Worm (Caenorhabditis elegans) whole organism, late embryonic: ENCODE measurements around the gene citk-1.

Experiments
- C08G9.2 ChIP-seq: sonication (generic microtip); optimal IDR thresholded peaks from 2 replicates; lab custom pipeline; 2016; ENCODE audit warnings: mild to moderate bottlenecking, missing genetic modification characterization, moderate library complexity, missing compliant biosample characterization
- T23F11.4 ChIP-seq: fragments of 200-800 bp; sonication (Bioruptor generic); optimal IDR thresholded peaks from 2 replicates; lab custom pipeline; 2018; ENCODE audit warnings: mild to moderate bottlenecking, missing genetic modification characterization, missing compliant biosample characterization
- ahr-1 ChIP-seq: sonication (generic microtip); optimal IDR thresholded peaks from 2 replicates; lab custom pipeline; 2016; ENCODE audit warnings: missing genetic modification characterization, missing compliant biosample characterization
- ceh-18 ChIP-seq: sonication (generic microtip); optimal IDR thresholded peaks from 2 replicates; lab custom pipeline; 2016; ENCODE audit warnings: missing genetic modification characterization, missing compliant biosample characterization
- ceh-19 ChIP-seq: fragments of 200-800 bp; sonication (Bioruptor generic); optimal IDR thresholded peaks from 2 replicates; lab custom pipeline; 2018; ENCODE audit warnings: mild to moderate bottlenecking, missing genetic modification characterization, missing compliant biosample characterization
- ceh-2 ChIP-seq: sonication (generic microtip); optimal IDR thresholded peaks from 2 replicates; lab custom pipeline; 2016; ENCODE audit warnings: missing genotype, missing genetic modification characterization, missing compliant biosample characterization
- ceh-30 ChIP-seq: fragments of 150-350 bp; optimal IDR thresholded peaks from 2 replicates; lab custom pipeline; 2014; ENCODE audit warnings: missing biosample characterization, missing genetic modification characterization
- ceh-34 ChIP-seq: sonication (generic microtip); optimal IDR thresholded peaks from 2 replicates; lab custom pipeline; 2016; ENCODE audit warnings: mild to moderate bottlenecking, missing genetic modification characterization, missing compliant biosample characterization
- ceh-45 ChIP-seq: fragments of 200-800 bp; sonication (Bioruptor generic); IDR thresholded peaks from 2 replicates; pipeline ENCODE4 v1.3.6; 2022; ENCODE audit warnings: missing genetic modification reagents, missing genetic modification characterization, missing compliant biosample characterization
- ceh-48 ChIP-seq: sonication (generic microtip); optimal IDR thresholded peaks from 2 replicates; lab custom pipeline; 2016; ENCODE audit warnings: missing genetic modification characterization, inconsistent platforms, missing compliant biosample characterization
- ceh-9 ChIP-seq: sonication (generic microtip); optimal IDR thresholded peaks from 2 replicates; lab custom pipeline; 2016; ENCODE audit warnings: mild to moderate bottlenecking, missing genetic modification characterization, inconsistent platforms, missing compliant biosample characterization
- che-1 ChIP-seq: sonication (generic microtip); optimal IDR thresholded peaks from 2 replicates; lab custom pipeline; 2016; ENCODE audit warnings: mild to moderate bottlenecking, missing genetic modification characterization, missing compliant biosample characterization
- elt-2 ChIP-seq: sonication (generic microtip); optimal IDR thresholded peaks from 2 replicates; lab custom pipeline; 2016; ENCODE audit warnings: missing genetic modification reagents, missing genetic modification characterization, missing compliant biosample characterization
- elt-4 ChIP-seq: sonication (generic microtip); optimal IDR thresholded peaks from 2 replicates; lab custom pipeline; 2016; ENCODE audit warnings: missing genetic modification characterization, missing compliant biosample characterization
- ets-4 ChIP-seq: sonication (generic microtip); optimal IDR thresholded peaks from 2 replicates; lab custom pipeline; 2016; ENCODE audit warnings: missing genetic modification characterization, missing compliant biosample characterization
- fax-1 ChIP-seq: sonication (generic microtip); optimal IDR thresholded peaks from 2 replicates; lab custom pipeline; 2016; ENCODE audit warnings: missing genotype, missing genetic modification characterization, missing compliant biosample characterization
- hlh-15 ChIP-seq: sonication (generic microtip); optimal IDR thresholded peaks from 2 replicates; lab custom pipeline; 2016; ENCODE audit warnings: missing genetic modification characterization, missing compliant biosample characterization
- hlh-6 ChIP-seq: sonication (generic microtip); optimal IDR thresholded peaks from 2 replicates; lab custom pipeline; 2016; ENCODE audit warnings: missing genotype, missing genetic modification characterization, missing compliant biosample characterization
- mec-3 ChIP-seq: sonication (generic microtip); optimal IDR thresholded peaks from 2 replicates; lab custom pipeline; 2016; ENCODE audit warnings: borderline replicate concordance, missing genetic modification characterization, missing compliant biosample characterization
- nfya-1 ChIP-seq: sonication (generic microtip); optimal IDR thresholded peaks from 2 replicates; lab custom pipeline; 2017; ENCODE audit warnings: missing genetic modification characterization, mild to moderate bottlenecking, missing compliant biosample characterization, antibody characterized with exemption, moderate library complexity
- nhr-11 ChIP-seq: fragments of 150-350 bp; optimal IDR thresholded peaks from 2 replicates; lab custom pipeline; 2014; ENCODE audit warnings: missing biosample characterization, missing genetic modification characterization
- npax-4 ChIP-seq: sonication (generic microtip); optimal IDR thresholded peaks from 2 replicates; lab custom pipeline; 2016; ENCODE audit warnings: missing genetic modification characterization, missing compliant biosample characterization
- odd-2 ChIP-seq: sonication (generic microtip); optimal IDR thresholded peaks from 2 replicates; lab custom pipeline; 2017; ENCODE audit warnings: antibody characterized with exemption, mild to moderate bottlenecking, missing genetic modification characterization, missing compliant biosample characterization
- pag-3 ChIP-seq: sonication (generic microtip); optimal IDR thresholded peaks from 2 replicates; lab custom pipeline; 2016; ENCODE audit warnings: missing compliant biosample characterization, missing genetic modification characterization, borderline replicate concordance
- pat-9 ChIP-seq: fragments of 200-800 bp; sonication (Bioruptor generic); optimal IDR thresholded peaks from 2 replicates; lab custom pipeline; 2018; ENCODE audit warnings: mild to moderate bottlenecking, missing genetic modification characterization, moderate library complexity, missing compliant biosample characterization
- pha-2 ChIP-seq: sonication (generic microtip); optimal IDR thresholded peaks from 2 replicates; lab custom pipeline; 2017; ENCODE audit warnings: mild to moderate bottlenecking, missing genetic modification characterization, missing compliant biosample characterization
- pha-4 ChIP-seq: fragments of 150-350 bp; optimal IDR thresholded peaks from 2 replicates; lab custom pipeline; 2018; ENCODE audit warnings: missing biosample characterization, missing genetic modification reagents, missing genetic modification characterization
- pqm-1 ChIP-seq: sonication (generic microtip); optimal IDR thresholded peaks from 2 replicates; lab custom pipeline; 2016; ENCODE audit warnings: missing genetic modification characterization, missing compliant biosample characterization
- sdc-2 ChIP-seq: sonication (generic microtip); optimal IDR thresholded peaks from 2 replicates; lab custom pipeline; 2016; ENCODE audit warnings: missing genotype, missing genetic modification characterization, missing compliant biosample characterization
- syd-9 ChIP-seq: sonication (generic microtip); optimal IDR thresholded peaks from 2 replicates; lab custom pipeline; 2016; ENCODE audit warnings: mild to moderate bottlenecking, missing genetic modification characterization, moderate library complexity, missing compliant biosample characterization
- tbx-2 ChIP-seq: sonication (generic microtip); optimal IDR thresholded peaks from 2 replicates; lab custom pipeline; 2016; ENCODE audit warnings: missing genetic modification characterization, missing compliant biosample characterization
- tbx-7 ChIP-seq: sonication (generic microtip); optimal IDR thresholded peaks from 2 replicates; lab custom pipeline; 2016; ENCODE audit warnings: missing genotype, missing genetic modification characterization, missing compliant biosample characterization
- unc-3 ChIP-seq, 2 experiments: fragments of 200-800 bp in 1 of 2; sonication (Bioruptor generic) in 1 of 2; sonication (generic microtip) in 1 of 2; conservative IDR thresholded peaks in 1 of 2; optimal IDR thresholded peaks in 1 of 2; 2 replicates each; pipeline versions ENCODE4 v1.3.6 to Lab custom; 2016 to 2022; ENCODE audit warnings: missing compliant biosample characterization in 2 of 2, missing genetic modification characterization in 2 of 2, missing genetic modification reagents in 1 of 2
- unc-42 ChIP-seq: sonication (generic microtip); optimal IDR thresholded peaks from 2 replicates; lab custom pipeline; 2016; ENCODE audit warnings: missing genotype, missing genetic modification characterization, missing compliant biosample characterization
- unc-55 ChIP-seq: sonication (generic microtip); optimal IDR thresholded peaks from 2 replicates; lab custom pipeline; 2017; ENCODE audit warnings: missing biosample characterization, missing genetic modification reagents, missing genetic modification characterization
- unc-86 ChIP-seq: sonication (generic microtip); optimal IDR thresholded peaks from 2 replicates; lab custom pipeline; 2016; ENCODE audit warnings: missing genetic modification characterization, missing compliant biosample characterization
- zip-5 ChIP-seq: sonication (generic microtip); optimal IDR thresholded peaks from 2 replicates; lab custom pipeline; 2016; ENCODE audit warnings: missing genetic modification characterization, missing compliant biosample characterization

The citk-1 gene

DNA sequence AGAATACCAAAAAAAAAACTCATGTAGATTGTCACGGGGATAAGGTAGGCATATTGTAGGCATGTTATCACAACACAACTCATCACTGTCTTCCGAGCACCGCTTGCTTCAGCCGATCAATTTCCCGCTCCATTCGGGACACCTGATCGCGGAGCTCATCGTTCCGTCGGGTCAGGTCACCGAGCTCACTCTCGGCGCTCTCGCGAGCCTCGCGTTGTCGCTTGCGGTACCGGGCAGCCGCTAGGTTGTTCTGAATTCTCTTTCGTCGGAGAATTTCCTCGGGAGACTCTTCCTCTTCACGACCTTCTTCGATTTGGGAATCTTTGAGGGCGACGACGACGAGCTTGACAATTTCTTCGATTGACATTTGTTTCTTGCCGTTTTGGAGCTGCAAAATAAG is 43.3 kb downstream of the citk-1 start:
- TF ChIP-seq nfya-1 (tag; lab: Kevin White, UChicago): no peak
- TF ChIP-seq unc-86 (tag; lab: Kevin White, UChicago): no peak
- no peak for TF ChIP-seq zip-5 (tag; lab: Kevin White, UChicago)
- TF ChIP-seq fax-1 (tag; lab: Kevin White, UChicago): no peak
- TF ChIP-seq nhr-11 (tag; lab: Kevin White, UChicago): no peak
- no peak for TF ChIP-seq unc-55
- TF ChIP-seq odd-2: no peak
- no peak for TF ChIP-seq pha-2 (tag; lab: Kevin White, UChicago)
- no peak for TF ChIP-seq pag-3 (tag; lab: Kevin White, UChicago)
- no peak for TF ChIP-seq pat-9 (tag; lab: Kevin White, UChicago)
- TF ChIP-seq ceh-18 (tag; lab: Kevin White, UChicago): no peak
- no peak for TF ChIP-seq pha-4 (tag; lab: Kevin White, UChicago)
- no peak for TF ChIP-seq elt-2 (tag; lab: Kevin White, UChicago)
- no peak for TF ChIP-seq ahr-1 (tag; lab: Kevin White, UChicago)
- TF ChIP-seq hlh-15: no peak
- no peak for TF ChIP-seq ets-4 (tag; lab: Kevin White, UChicago)
- no peak for TF ChIP-seq ceh-30 (tag; lab: Kevin White, UChicago)
- TF ChIP-seq ceh-9: no peak
- TF ChIP-seq hlh-6: no peak
- TF ChIP-seq ceh-45 (GFP tag; lab: Robert Waterston, UW): no peak

DNA sequence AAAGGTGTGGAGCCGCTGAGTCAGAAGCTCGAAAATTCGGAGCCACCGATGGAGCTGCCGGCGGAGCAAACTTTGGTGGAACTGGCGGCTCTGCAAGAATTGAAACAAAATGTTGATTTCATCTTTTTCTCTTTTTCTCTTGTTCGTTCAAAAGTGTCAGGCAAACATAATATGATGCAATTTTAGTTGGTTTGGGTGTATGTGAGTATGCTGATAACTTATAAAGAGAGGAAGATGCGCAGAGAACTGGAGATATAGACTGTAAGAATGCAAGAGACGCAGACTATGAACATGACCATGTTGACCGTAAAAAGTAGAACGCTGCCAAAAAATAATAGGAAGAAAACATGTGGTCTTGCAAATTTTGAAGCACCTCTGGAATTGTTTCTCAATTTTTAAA is 45.4 kb downstream of the citk-1 start:
- no peak for TF ChIP-seq nhr-11 (tag; lab: Kevin White, UChicago)
- TF ChIP-seq pqm-1 (tag; lab: Kevin White, UChicago): no peak
- peak; percentile 59 for TF ChIP-seq elt-2 (tag; lab: Kevin White, UChicago)
- TF ChIP-seq mec-3 (tag; lab: Kevin White, UChicago): no peak
- TF ChIP-seq ceh-9: no peak
- no peak for TF ChIP-seq ceh-2 (tag; lab: Kevin White, UChicago)
- no peak for TF ChIP-seq ceh-45 (GFP tag; lab: Robert Waterston, UW)

DNA sequence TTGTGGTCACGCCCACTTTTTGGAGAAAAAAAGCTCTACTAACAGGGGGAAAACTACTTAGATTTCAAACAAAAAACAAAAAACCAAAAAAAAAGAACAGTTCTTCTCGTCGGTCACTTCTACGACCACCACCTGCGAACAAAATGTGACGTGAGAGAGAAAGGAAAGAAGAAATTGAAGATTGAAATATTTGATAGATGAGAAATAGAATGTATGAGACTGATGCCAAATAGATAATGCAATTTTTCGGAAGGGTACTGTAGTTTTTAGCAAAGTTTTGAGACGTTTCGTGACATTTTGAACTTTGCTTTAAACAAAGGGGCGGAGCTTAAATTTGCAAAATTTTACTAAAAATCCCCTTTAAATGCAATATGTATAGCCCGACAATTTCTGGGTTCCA is 46.3 kb downstream of the citk-1 start:
- TF ChIP-seq tbx-7 (tag; lab: Kevin White, UChicago) (no peak), unc-3 (GFP tag; conservative IDR thresholded peaks at IDR 0.05; lab: Robert Waterston, UW) (no peak), unc-3 (tag; optimal IDR thresholded peaks at IDR 0.05; lab: Kevin White, UChicago) (no peak), sdc-2 (tag; lab: Kevin White, UChicago) (no peak), syd-9 (tag; lab: Kevin White, UChicago) (no peak), ahr-1 (tag; lab: Kevin White, UChicago) (no peak), nhr-11 (tag; lab: Kevin White, UChicago) (no peak), tbx-2 (tag; lab: Kevin White, UChicago) (no peak), che-1 (tag; lab: Kevin White, UChicago) (no peak)

DNA sequence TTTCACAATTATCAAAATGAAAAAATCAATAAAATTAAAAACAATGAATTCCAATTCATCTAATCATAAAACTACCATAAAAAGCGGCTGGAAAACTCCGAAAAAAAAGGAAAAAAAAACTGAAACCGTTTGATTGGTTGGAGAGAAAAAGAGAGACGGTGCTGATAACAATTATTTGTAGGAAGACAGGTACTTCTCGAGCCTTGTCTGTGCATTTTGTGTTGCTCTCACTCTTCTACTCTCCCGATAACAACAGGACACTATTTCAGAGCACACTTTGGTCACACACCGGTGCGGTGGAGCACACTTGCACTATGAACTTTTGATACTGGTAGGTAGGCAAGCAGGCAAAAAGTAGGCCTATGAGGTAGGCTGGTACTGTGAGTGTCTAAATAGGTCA is 47.8 kb downstream of the citk-1 start:
- peak; percentile 23 for TF ChIP-seq pqm-1 (tag; lab: Kevin White, UChicago)
- TF ChIP-seq elt-4 (tag; lab: Kevin White, UChicago): no peak
- TF ChIP-seq ceh-19 (GFP tag; lab: Kevin White, UChicago): no peak
- TF ChIP-seq unc-3 (GFP tag; conservative IDR thresholded peaks at IDR 0.05; lab: Robert Waterston, UW): no peak
- TF ChIP-seq unc-3 (tag; optimal IDR thresholded peaks at IDR 0.05; lab: Kevin White, UChicago): no peak
- no peak for TF ChIP-seq odd-2
- no peak for TF ChIP-seq nhr-11 (tag; lab: Kevin White, UChicago)
- no peak for TF ChIP-seq T23F11.4 (GFP tag; lab: Kevin White, UChicago)
- no peak for TF ChIP-seq hlh-15
- TF ChIP-seq unc-42: no peak
- no peak for TF ChIP-seq ceh-48 (tag; lab: Kevin White, UChicago)
- TF ChIP-seq elt-2 (tag; lab: Kevin White, UChicago): peak; percentile 79
- TF ChIP-seq ceh-34: no peak
- no peak for TF ChIP-seq C08G9.2
- no peak for TF ChIP-seq npax-4 (tag; lab: Kevin White, UChicago)
- TF ChIP-seq, all 69 proteins: peak for 2
